Worm (Caenorhabditis elegans): Measurements from ENCODE around the gene nhr-271.

- TF ChIP-seq unc-130 (GFP tag; optimal IDR thresholded peaks at IDR 0.05): no peak
- TF ChIP-seq tbp1 (GFP tag; optimal IDR thresholded peaks at IDR 0.05): no peak
- no peak for TF ChIP-seq nhr-80 (tag; optimal IDR thresholded peaks at IDR 0.05)
- TF ChIP-seq Y95B8A.8 (GFP tag; IDR thresholded peaks at IDR 0.05): no peak
Observed at ce11 chrV:16534000-16534399, 46.3 kb downstream of the nhr-271 start, which contains the start of gene cpr-2.

All from whole organism, young adult.